Worm (Caenorhabditis elegans) whole organism, L2 larva: ENCODE results near the gene nspc-12.

Experiments
- ama-1 ChIP-seq: fragments of 150-350 bp; optimal IDR thresholded peaks from 2 replicates; lab custom pipeline; 2018; ENCODE audit warnings: inconsistent platforms
- nhr-23 ChIP-seq: fragments of 150-350 bp; optimal IDR thresholded peaks from 2 replicates; lab custom pipeline; 2014; ENCODE audit warnings: missing biosample characterization, missing genetic modification reagents, missing genetic modification characterization
- sma-3 ChIP-seq: sonication (generic microtip); optimal IDR thresholded peaks from 2 replicates; lab custom pipeline; 2016; ENCODE audit warnings: missing genetic modification reagents, missing genetic modification characterization, missing compliant biosample characterization

DNA sequence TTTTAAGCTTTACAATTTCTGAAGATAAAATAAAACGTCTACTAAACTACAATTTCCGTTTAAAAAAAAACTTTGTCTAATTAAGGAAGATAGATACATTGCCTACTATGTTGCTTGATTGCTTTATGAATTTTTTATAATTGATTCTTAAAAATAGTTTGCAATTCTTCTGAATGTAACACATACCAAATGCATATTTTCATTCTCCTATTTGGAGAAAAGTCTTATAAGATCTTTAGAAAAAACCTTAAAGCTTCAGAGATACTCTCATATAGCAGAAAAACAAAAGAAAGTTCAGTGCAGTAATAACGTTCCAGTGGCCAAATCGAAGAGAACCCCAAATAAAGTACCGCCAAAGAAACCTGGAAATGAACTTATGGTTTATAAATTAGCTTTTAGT is 49.9 kb downstream of the nspc-12 start, which contains the start of gene phf-32:
- TF ChIP-seq nhr-23 (tag; lab: Kevin White, UChicago), result no peak
- TF ChIP-seq ama-1 (lab: Kevin White, UChicago), result no peak
- no peak for TF ChIP-seq sma-3 (GFP tag; lab: Kevin White, UChicago)
